Worm (Caenorhabditis elegans) whole organism, L1 larva: ENCODE data around the gene Y37B11A.3.
A peak's percentile ranks its signal among the peaks of the same experiment; 100 is the strongest.

Source experiments
- C04F5.9 ChIP-seq: sonication (generic microtip); optimal IDR thresholded peaks from 2 replicates; lab custom pipeline; 2016; ENCODE audit warnings: missing genetic modification characterization, missing compliant biosample characterization
- C16A3.4 ChIP-seq: fragments of 150-350 bp; optimal IDR thresholded peaks from 2 replicates; lab custom pipeline; 2014; ENCODE audit warnings: missing biosample characterization, missing genetic modification characterization
- C34B4.2 ChIP-seq: sonication (generic microtip); optimal IDR thresholded peaks from 2 replicates; lab custom pipeline; 2017; ENCODE audit warnings: mild to moderate bottlenecking, missing genetic modification characterization, missing compliant biosample characterization
- F16B12.6 ChIP-seq: fragments of 150-350 bp; optimal IDR thresholded peaks from 2 replicates; lab custom pipeline; 2014; ENCODE audit warnings: missing biosample characterization, missing genetic modification characterization
- Y116A8C.19 ChIP-seq: sonication (generic microtip); optimal IDR thresholded peaks from 2 replicates; lab custom pipeline; 2016; ENCODE audit warnings: missing compliant biosample characterization, missing genetic modification characterization, borderline replicate concordance
- aha-1 ChIP-seq: fragments of 150-350 bp; optimal IDR thresholded peaks from 2 replicates; lab custom pipeline; 2014; ENCODE audit warnings: missing biosample characterization, missing genetic modification characterization
- alr-1 ChIP-seq: fragments of 200-800 bp; sonication (Bioruptor generic); optimal IDR thresholded peaks from 2 replicates; lab custom pipeline; 2018; ENCODE audit warnings: borderline replicate concordance, mild to moderate bottlenecking, missing genetic modification characterization, missing compliant biosample characterization
- ama-1 ChIP-seq: fragments of 150-350 bp; optimal IDR thresholded peaks from 2 replicates; lab custom pipeline; 2014
- blmp-1 ChIP-seq: fragments of 150-350 bp; optimal IDR thresholded peaks from 2 replicates; lab custom pipeline; 2014; ENCODE audit warnings: missing biosample characterization, missing genetic modification characterization
- ceh-63 ChIP-seq: fragments of 200-800 bp; sonication (Bioruptor generic); optimal IDR thresholded peaks from 2 replicates; lab custom pipeline; 2018; ENCODE audit warnings: mild to moderate bottlenecking, missing genetic modification characterization, missing compliant biosample characterization
- ceh-82 ChIP-seq, 3 experiments: fragments of 150-350 bp in 1 of 3; sonication (generic microtip) in 2 of 3; optimal IDR thresholded peaks; 2 replicates each; lab custom pipeline; 2014 to 2017; ENCODE audit warnings: missing biosample characterization in 3 of 3, missing genetic modification characterization in 3 of 3
- dpl-1 ChIP-seq, 3 experiments: fragments of 150-350 bp in 2 of 3; sonication (generic microtip) in 1 of 3; optimal IDR thresholded peaks; 2 replicates each; lab custom pipeline; 2014 to 2017; ENCODE audit warnings: missing biosample characterization in 3 of 3, missing genetic modification characterization in 3 of 3, missing genetic modification reagents in 3 of 3
- dsc-1 ChIP-seq: sonication (generic microtip); optimal IDR thresholded peaks from 2 replicates; lab custom pipeline; 2016; ENCODE audit warnings: mild to moderate bottlenecking, missing genetic modification characterization, missing compliant biosample characterization
- efl-1 ChIP-seq, 4 experiments: fragments of 150-350 bp; optimal IDR thresholded peaks in 3 of 4; peaks in 1 of 4; 1 replicate in 1 of 4; 2 replicates in 3 of 4; lab custom pipeline; 2014; ENCODE audit warnings: missing biosample characterization in 2 of 4, missing genetic modification characterization in 2 of 4, missing genetic modification reagents in 2 of 4
- elt-2 ChIP-seq: sonication (generic microtip); optimal IDR thresholded peaks from 2 replicates; lab custom pipeline; 2016; ENCODE audit warnings: missing genetic modification characterization, mild to moderate bottlenecking, inconsistent platforms, missing compliant biosample characterization, missing genetic modification reagents
- ets-5 ChIP-seq: fragments of 200-800 bp; sonication (Bioruptor generic); IDR thresholded peaks from 2 replicates; pipeline ENCODE4 v1.3.6; 2022; ENCODE audit warnings: missing genetic modification characterization, missing compliant biosample characterization
- fkh-10 ChIP-seq: sonication (generic microtip); optimal IDR thresholded peaks from 2 replicates; lab custom pipeline; 2017; ENCODE audit warnings: missing biosample characterization, missing genetic modification reagents, missing genetic modification characterization
- fkh-4 ChIP-seq: sonication (generic microtip); optimal IDR thresholded peaks from 2 replicates; lab custom pipeline; 2016; ENCODE audit warnings: missing compliant biosample characterization, missing genetic modification characterization, borderline replicate concordance
- grh-1 ChIP-seq: fragments of 200-800 bp; sonication (Bioruptor generic); IDR thresholded peaks from 2 replicates; pipeline ENCODE4 v1.3.6; 2022; ENCODE audit warnings: missing genetic modification reagents, missing genetic modification characterization, missing compliant biosample characterization
- isw-1 ChIP-seq: fragments of 200-800 bp; sonication (Bioruptor generic); IDR thresholded peaks from 2 replicates; pipeline ENCODE4 v1.3.6; 2022; ENCODE audit warnings: missing genetic modification characterization, missing compliant biosample characterization
- lin-13 ChIP-seq: fragments of 150-350 bp; optimal IDR thresholded peaks from 2 replicates; lab custom pipeline; 2014; ENCODE audit warnings: missing biosample characterization, missing genetic modification reagents, missing genetic modification characterization
- lin-35 ChIP-seq, 2 experiments: fragments of 150-350 bp; optimal IDR thresholded peaks; 2 replicates each; lab custom pipeline; 2014; ENCODE audit warnings: missing biosample characterization in 2 of 2, missing genetic modification characterization in 2 of 2, missing genetic modification reagents in 2 of 2
- mab-9 ChIP-seq: fragments of 200-800 bp; sonication (Bioruptor generic); IDR thresholded peaks from 2 replicates; pipeline ENCODE4 v1.3.6; 2022; ENCODE audit warnings: missing genetic modification reagents, missing genetic modification characterization, missing compliant biosample characterization
- mdl-1 ChIP-seq, 2 experiments: fragments of 150-350 bp; optimal IDR thresholded peaks; 2 replicates each; lab custom pipeline; 2014 to 2017; ENCODE audit warnings: missing biosample characterization in 2 of 2, missing genetic modification characterization in 2 of 2, inconsistent platforms in 1 of 2
- nhr-28 ChIP-seq: fragments of 150-350 bp; optimal IDR thresholded peaks from 2 replicates; lab custom pipeline; 2014; ENCODE audit warnings: missing biosample characterization, missing genetic modification characterization
- nhr-47 ChIP-seq: sonication (generic microtip); optimal IDR thresholded peaks from 2 replicates; lab custom pipeline; 2016; ENCODE audit warnings: mild to moderate bottlenecking, missing genetic modification characterization, moderate library complexity, missing compliant biosample characterization
- nhr-71 ChIP-seq: sonication (generic microtip); optimal IDR thresholded peaks from 2 replicates; lab custom pipeline; 2016; ENCODE audit warnings: mild to moderate bottlenecking, missing genetic modification characterization, moderate library complexity, missing compliant biosample characterization
- nhr-76 ChIP-seq: sonication (generic microtip); optimal IDR thresholded peaks from 2 replicates; lab custom pipeline; 2017; ENCODE audit warnings: missing biosample characterization, missing genetic modification characterization
- nhr-84 ChIP-seq: sonication (generic microtip); optimal IDR thresholded peaks from 2 replicates; lab custom pipeline; 2017; ENCODE audit warnings: missing biosample characterization, missing genetic modification characterization
- pag-3 ChIP-seq: sonication (generic microtip); optimal IDR thresholded peaks from 2 replicates; lab custom pipeline; 2017; ENCODE audit warnings: missing genetic modification characterization, mild to moderate bottlenecking, missing compliant biosample characterization, antibody characterized with exemption, borderline replicate concordance; ENCODE audit not compliant: insufficient read depth
- pax-3 ChIP-seq: fragments of 200-800 bp; sonication (Bioruptor generic); optimal IDR thresholded peaks from 2 replicates; lab custom pipeline; 2018; ENCODE audit warnings: mild to moderate bottlenecking, missing genetic modification characterization, moderate library complexity, missing compliant biosample characterization
- skn-1 ChIP-seq: fragments of 150-350 bp; optimal IDR thresholded peaks from 2 replicates; lab custom pipeline; 2014; ENCODE audit warnings: missing biosample characterization, missing genetic modification characterization
- snpc-4 ChIP-seq: fragments of 150-350 bp; optimal IDR thresholded peaks from 2 replicates; lab custom pipeline; 2014; ENCODE audit warnings: missing biosample characterization, missing genetic modification characterization
- sox-4 ChIP-seq: sonication (generic microtip); optimal IDR thresholded peaks from 2 replicates; lab custom pipeline; 2016; ENCODE audit warnings: missing genetic modification characterization, missing compliant biosample characterization
- sptf-1 ChIP-seq: fragments of 150-350 bp; optimal IDR thresholded peaks from 2 replicates; lab custom pipeline; 2014; ENCODE audit warnings: missing biosample characterization, missing genetic modification characterization
- sup-37 ChIP-seq: fragments of 200-800 bp; sonication (Bioruptor generic); optimal IDR thresholded peaks from 2 replicates; lab custom pipeline; 2018; ENCODE audit warnings: mild to moderate bottlenecking, missing genetic modification characterization, missing compliant biosample characterization
- unc-62 ChIP-seq: fragments of 150-350 bp; optimal IDR thresholded peaks from 2 replicates; lab custom pipeline; 2014; ENCODE audit warnings: missing biosample characterization, missing genetic modification reagents, missing genetic modification characterization
- unc-98 ChIP-seq: fragments of 200-800 bp; sonication (Bioruptor generic); IDR thresholded peaks from 2 replicates; pipeline ENCODE4 v1.3.6; 2022; ENCODE audit warnings: missing genetic modification characterization, missing compliant biosample characterization
- vab-15 ChIP-seq: sonication (generic microtip); optimal IDR thresholded peaks from 2 replicates; lab custom pipeline; 2017; ENCODE audit warnings: missing genotype, mild to moderate bottlenecking, missing genetic modification characterization, missing compliant biosample characterization
- xbp-1 ChIP-seq: sonication (generic microtip); optimal IDR thresholded peaks from 2 replicates; lab custom pipeline; 2016; ENCODE audit warnings: missing genetic modification characterization, missing compliant biosample characterization
- zag-1 ChIP-seq: fragments of 150-350 bp; optimal IDR thresholded peaks from 2 replicates; lab custom pipeline; 2014; ENCODE audit warnings: missing biosample characterization, missing genetic modification characterization
- ztf-4 ChIP-seq: fragments of 150-350 bp; optimal IDR thresholded peaks from 2 replicates; lab custom pipeline; 2014; ENCODE audit warnings: missing biosample characterization, missing genetic modification characterization

Y37B11A.3 gene

ce11 chrIII:5785273-5785929 is at the start of gene Y37B11A.3 (continued):
- TF ChIP-seq sptf-1 (tag; lab: Kevin White, UChicago) (no peak), ceh-63 (GFP tag; lab: Kevin White, UChicago) (no peak), mdl-1 (tag; optimal IDR thresholded peaks at IDR 0.05; lab: Kevin White, UChicago) (peak in 1 of 2 experiments; percentile 70), nhr-28 (tag; lab: Kevin White, UChicago) (no peak), fkh-10 (GFP tag; lab: Kevin White, UChicago) (peak; percentile 11), snpc-4 (tag; lab: Kevin White, UChicago) (peak; percentile 70), nhr-84 (tag; lab: Kevin White, UChicago) (no peak), fkh-4 (tag; lab: Kevin White, UChicago) (peak; percentile 36), xbp-1 (tag; lab: Kevin White, UChicago) (peak; percentile 77), skn-1 (tag; lab: Kevin White, UChicago) (peak; percentile 82), grh-1 (GFP tag; lab: Robert Waterston, UW) (peak; percentile 63), sox-4 (peak; percentile 41), nhr-47 (tag; lab: Kevin White, UChicago) (peak; percentile 89), ama-1 (lab: Kevin White, UChicago) (no peak), pax-3 (tag; lab: Kevin White, UChicago) (peak; percentile 71), ztf-4 (tag; lab: Kevin White, UChicago) (no peak), unc-98 (GFP tag; lab: Robert Waterston, UW) (peak; percentile 11; the same call in 1 of the 2 replicates), nhr-76 (tag; lab: Kevin White, UChicago) (no peak), elt-2 (peak; percentile 29), pag-3 (tag; lab: Kevin White, UChicago) (no peak), isw-1 (peak; percentile 86), dpl-1 (GFP tag; optimal IDR thresholded peaks at IDR 0.05; lab: Kevin White, UChicago) (peak; percentile 77 to 82 (median 81)), C16A3.4 (tag; lab: Kevin White, UChicago) (peak; percentile 77), ceh-82 (tag; optimal IDR thresholded peaks at IDR 0.05; lab: Kevin White, UChicago) (peak; percentile 87), C34B4.2 (tag; lab: Kevin White, UChicago) (no peak), alr-1 (no peak)

- TF ChIP-seq sup-37 (no peak), unc-98 (GFP tag; lab: Robert Waterston, UW) (no peak), lin-35 (GFP tag; optimal IDR thresholded peaks at IDR 0.05; lab: Kevin White, UChicago) (no peak), blmp-1 (tag; lab: Kevin White, UChicago) (peak; percentile 22), aha-1 (tag; lab: Kevin White, UChicago) (no peak)
These were observed 49.5 kb upstream of the Y37B11A.3 start for ce11 chrIII:5834663-5835062.

- TF ChIP-seq ama-1 (lab: Kevin White, UChicago) (no peak), ets-5 (GFP tag; lab: Robert Waterston, UW) (no peak), F16B12.6 (tag; lab: Kevin White, UChicago) (no peak), C04F5.9 (tag; lab: Kevin White, UChicago) (no peak), dsc-1 (no peak), mdl-1 (tag; optimal IDR thresholded peaks at IDR 0.05; lab: Kevin White, UChicago) (no peak), unc-62 (GFP tag; lab: Kevin White, UChicago) (no peak), efl-1 (optimal IDR thresholded peaks at IDR 0.05; lab: Kevin White, UChicago) (no peak), efl-1 (GFP tag; optimal IDR thresholded peaks at IDR 0.05 in 1 of 2; lab: Kevin White, UChicago) (no peak), zag-1 (tag; lab: Kevin White, UChicago) (no peak), ceh-63 (GFP tag; lab: Kevin White, UChicago) (no peak), vab-15 (tag; lab: Kevin White, UChicago) (no peak), lin-35 (GFP tag; optimal IDR thresholded peaks at IDR 0.05; lab: Kevin White, UChicago) (no peak), nhr-84 (tag; lab: Kevin White, UChicago) (no peak), lin-13 (GFP tag; lab: Kevin White, UChicago) (no peak), mab-9 (GFP tag; lab: Robert Waterston, UW) (no peak), Y116A8C.19 (no peak), nhr-71 (tag; lab: Kevin White, UChicago) (no peak), pax-3 (tag; lab: Kevin White, UChicago) (no peak)
These were observed 48.9 kb upstream of the Y37B11A.3 start, which contains the start of gene R12B2.6 for ce11 chrIII:5834053-5834452. Gene R12B2.6, minus strand, starts transcription at chrIII:5834153.
